Worm (Caenorhabditis elegans): ENCODE results near the gene clec-21.

- TF ChIP-seq unc-86 (tag; optimal IDR thresholded peaks at IDR 0.05) = no peak
- no peak for TF ChIP-seq F16B12.6 (tag; optimal IDR thresholded peaks at IDR 0.05)
- no peak for TF ChIP-seq mep-1 (tag; optimal IDR thresholded peaks at IDR 0.05)
- no peak for TF ChIP-seq lir-3 (tag; optimal IDR thresholded peaks at IDR 0.05; ENCODE audit: poor library complexity)
- no peak for TF ChIP-seq sup-37 (GFP tag; optimal IDR thresholded peaks at IDR 0.05)
- TF ChIP-seq tbx-2 (tag; optimal IDR thresholded peaks at IDR 0.05) = no peak
- no peak for TF ChIP-seq fkh-10 (GFP tag; optimal IDR thresholded peaks at IDR 0.05)
- no peak for TF ChIP-seq grh-1 (GFP tag; IDR thresholded peaks at IDR 0.05)
- TF ChIP-seq unc-62 (GFP tag; optimal IDR thresholded peaks at IDR 0.05) = no peak
Measured at ce11 chrII:1618948-1619347, 34.9 kb upstream of the clec-21 start, which contains the start of gene fbxa-166.

Measured in whole organism, L1 larva.